Worm (Caenorhabditis elegans): Measurements from ENCODE around the gene pptr-1.

The pptr-1 gene

DNA sequence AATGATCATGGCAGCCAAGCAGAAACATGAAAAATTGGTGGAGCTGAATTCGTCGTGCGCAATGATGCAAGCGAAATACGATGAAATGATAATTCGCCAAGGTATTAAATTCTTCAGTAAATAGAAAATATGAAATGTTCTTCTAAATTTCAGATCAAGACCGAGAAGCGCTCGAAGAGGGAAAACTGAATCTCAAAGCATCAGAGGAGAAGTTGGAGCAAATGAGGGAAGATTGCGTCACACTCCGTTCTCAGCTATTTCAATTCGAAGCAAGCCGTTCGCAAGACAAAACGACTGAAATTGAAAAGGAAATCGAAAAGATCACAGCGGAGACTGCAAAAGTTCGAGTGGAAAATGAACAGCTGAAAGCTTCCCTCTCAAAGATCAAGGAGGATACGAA is 49.0 kb downstream of the pptr-1 start:
- no peak for TF ChIP-seq flt-1 (GFP tag; IDR thresholded peaks at IDR 0.05)
- no peak for TF ChIP-seq sea-1 (GFP tag; conservative IDR thresholded peaks at IDR 0.05)
- TF ChIP-seq tbx-11 (GFP tag; IDR thresholded peaks at IDR 0.05) = no peak
- TF ChIP-seq hmbx-1 (tag; optimal IDR thresholded peaks at IDR 0.05) = no peak
- no peak for TF ChIP-seq ceh-36 (tag; optimal IDR thresholded peaks at IDR 0.05)
- no peak for TF ChIP-seq scrt-1 (GFP tag; IDR thresholded peaks at IDR 0.05)
- TF ChIP-seq aly-1 (tag; optimal IDR thresholded peaks at IDR 0.05) = no peak
- TF ChIP-seq ets-7 (tag; optimal IDR thresholded peaks at IDR 0.05) = no peak
- no peak for TF ChIP-seq ceh-13 (GFP tag; optimal IDR thresholded peaks at IDR 0.05)
- TF ChIP-seq ama-1 (optimal IDR thresholded peaks at IDR 0.05) = no peak
- TF ChIP-seq hmg-4 (GFP tag; optimal IDR thresholded peaks at IDR 0.05) = no peak
- no peak for TF ChIP-seq tra-4 (tag; optimal IDR thresholded peaks at IDR 0.05)
- no peak for TF ChIP-seq F13C5.2 (tag; optimal IDR thresholded peaks at IDR 0.05)
- no peak for TF ChIP-seq hnd-1 (tag; optimal IDR thresholded peaks at IDR 0.05)
- TF ChIP-seq pes-1 (GFP tag; IDR thresholded peaks at IDR 0.05) = no peak
- TF ChIP-seq B0310.2 (tag; optimal IDR thresholded peaks at IDR 0.05) = no peak
- TF ChIP-seq tbx-37 (GFP tag; conservative IDR thresholded peaks at IDR 0.05) = no peak

DNA sequence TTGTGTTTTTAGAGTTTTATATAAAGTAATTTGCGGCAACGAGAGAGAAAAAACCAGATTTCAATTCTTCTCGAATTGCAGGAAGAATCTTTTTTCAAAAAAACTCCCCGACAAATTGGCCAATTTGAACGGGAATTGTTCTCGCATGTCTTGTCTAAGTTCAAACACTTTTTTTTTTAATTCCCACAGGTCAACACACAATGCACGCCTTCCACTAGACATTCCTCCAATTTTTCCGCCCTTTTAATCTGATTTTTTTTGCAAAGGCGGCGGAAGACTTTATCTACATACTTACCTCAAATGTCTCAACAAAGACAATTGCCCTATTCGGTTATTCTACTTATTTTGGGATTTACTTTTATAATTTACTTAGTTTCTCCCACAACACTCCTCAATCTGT is 50.3 kb downstream of the pptr-1 start, which contains the start of gene F26D2.3:
Gene F26D2.3, plus strand, starts transcription at position 301 of the 400 bp plus-strand sequence.
- TF ChIP-seq hnd-1 (tag; optimal IDR thresholded peaks at IDR 0.05) = no peak
- TF ChIP-seq B0310.2 (tag; optimal IDR thresholded peaks at IDR 0.05) = no peak
- TF ChIP-seq hmbx-1 (tag; optimal IDR thresholded peaks at IDR 0.05) = no peak
- no peak for TF ChIP-seq tbx-37 (GFP tag; conservative IDR thresholded peaks at IDR 0.05)
- TF ChIP-seq ets-7 (tag; optimal IDR thresholded peaks at IDR 0.05) = no peak
- TF ChIP-seq tbx-11 (GFP tag; IDR thresholded peaks at IDR 0.05) = no peak
- no peak for TF ChIP-seq ama-1 (optimal IDR thresholded peaks at IDR 0.05)
- TF ChIP-seq scrt-1 (GFP tag; IDR thresholded peaks at IDR 0.05) = no peak
- TF ChIP-seq hmg-4 (GFP tag; optimal IDR thresholded peaks at IDR 0.05) = no peak
- no peak for TF ChIP-seq ceh-13 (GFP tag; optimal IDR thresholded peaks at IDR 0.05)
- no peak for TF ChIP-seq F13C5.2 (tag; optimal IDR thresholded peaks at IDR 0.05)
- no peak for TF ChIP-seq tra-4 (tag; optimal IDR thresholded peaks at IDR 0.05)
- TF ChIP-seq aly-1 (tag; optimal IDR thresholded peaks at IDR 0.05) = no peak
- no peak for TF ChIP-seq ceh-36 (tag; optimal IDR thresholded peaks at IDR 0.05)
- TF ChIP-seq sea-1 (GFP tag; conservative IDR thresholded peaks at IDR 0.05) = no peak
- no peak for TF ChIP-seq pes-1 (GFP tag; IDR thresholded peaks at IDR 0.05)
- TF ChIP-seq flt-1 (GFP tag; IDR thresholded peaks at IDR 0.05) = no peak

DNA sequence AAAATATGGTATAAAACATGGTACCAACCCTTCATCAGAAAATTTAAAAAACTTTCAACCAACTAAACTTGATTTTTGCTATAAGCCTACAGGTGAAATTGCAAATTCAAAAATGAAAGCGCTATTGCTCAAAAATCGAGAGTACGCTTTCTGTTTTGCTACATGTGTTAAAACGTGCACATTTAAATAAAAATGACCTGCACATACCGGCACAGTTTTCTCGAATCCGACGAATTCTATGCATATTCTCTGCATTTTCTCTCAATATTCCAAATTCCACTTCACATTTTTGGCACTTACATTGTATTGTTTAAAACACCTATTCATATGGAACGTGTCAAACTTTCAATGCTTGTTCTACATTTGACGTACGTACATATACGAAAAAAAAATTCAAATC is 53.2 kb downstream of the pptr-1 start, which contains the start of gene srh-145:
Gene srh-145, plus strand, starts transcription at position 193 of the 400 bp plus-strand sequence.
- TF ChIP-seq sea-1 (GFP tag; conservative IDR thresholded peaks at IDR 0.05) (no peak), pes-1 (GFP tag; IDR thresholded peaks at IDR 0.05) (no peak), ceh-36 (tag; optimal IDR thresholded peaks at IDR 0.05) (no peak), hnd-1 (tag; optimal IDR thresholded peaks at IDR 0.05) (no peak), scrt-1 (GFP tag; IDR thresholded peaks at IDR 0.05) (no peak), tra-4 (tag; optimal IDR thresholded peaks at IDR 0.05) (no peak)

DNA sequence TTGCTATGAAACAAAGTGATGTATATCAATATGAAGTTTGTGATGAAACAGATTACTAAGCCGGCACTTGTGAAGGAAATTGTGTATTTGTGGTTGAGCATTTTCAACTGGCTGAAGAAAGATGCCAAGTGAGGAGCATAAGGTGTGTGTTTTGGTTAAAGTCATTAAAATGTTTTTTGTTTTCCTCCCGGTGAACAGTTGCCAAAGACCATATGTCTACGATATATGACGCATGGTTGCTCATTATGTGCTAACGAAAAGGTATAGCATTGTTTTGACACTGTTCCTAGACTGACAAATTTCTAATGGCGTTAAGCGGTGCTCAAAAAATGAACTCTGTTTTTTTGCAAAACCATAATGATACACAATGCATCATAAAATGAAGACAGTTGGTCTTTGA is 59.7 kb downstream of the pptr-1 start, which contains the start of gene str-55:
Gene str-55, minus strand, starts transcription at position 101 of the 400 bp plus-strand sequence.
- TF ChIP-seq F13C5.2 (tag; optimal IDR thresholded peaks at IDR 0.05) = no peak
